Worm (Caenorhabditis elegans) whole organism, early embryonic: ENCODE data around the gene B0454.26.

ENCODE experiments used
- B0310.2 ChIP-seq: sonication (generic microtip); optimal IDR thresholded peaks from 2 replicates; lab custom pipeline; 2016; ENCODE audit warnings: mild to moderate bottlenecking, missing genetic modification characterization, missing compliant biosample characterization
- ets-7 ChIP-seq: sonication (generic microtip); optimal IDR thresholded peaks from 2 replicates; lab custom pipeline; 2016; ENCODE audit warnings: missing genotype, missing genetic modification characterization, missing compliant biosample characterization
- flt-1 ChIP-seq: fragments of 200-800 bp; sonication (Bioruptor generic); IDR thresholded peaks from 2 replicates; pipeline ENCODE4 v1.3.6; 2022; ENCODE audit warnings: missing genetic modification characterization, missing compliant biosample characterization
- tbx-37 ChIP-seq: fragments of 200-800 bp; sonication (Bioruptor generic); conservative IDR thresholded peaks from 2 replicates; pipeline ENCODE4 v1.3.6; 2022; ENCODE audit warnings: missing genetic modification reagents, missing genetic modification characterization, missing compliant biosample characterization

DNA sequence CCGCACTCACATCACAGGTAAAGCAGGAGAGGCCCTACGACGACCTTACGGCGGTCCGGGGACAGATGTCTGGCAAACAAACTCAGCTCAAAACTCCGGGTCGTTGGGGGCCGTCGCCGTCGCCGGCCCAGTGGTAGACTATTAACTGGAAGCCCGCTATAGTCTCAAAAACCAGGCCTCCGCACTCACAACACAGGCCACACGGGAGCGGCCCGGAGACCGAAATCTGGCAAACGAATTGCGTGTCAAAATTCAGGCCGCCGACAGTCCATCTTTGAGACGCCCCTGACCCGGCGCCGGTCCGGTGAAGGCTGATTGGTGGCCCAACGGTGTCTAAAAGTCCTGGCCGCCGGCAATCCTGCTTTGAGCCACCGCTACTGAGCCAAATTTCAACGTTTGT lies 7.1 kb upstream of the B0454.26 start:
- TF ChIP-seq tbx-37 (GFP tag; lab: Robert Waterston, UW): no peak
- TF ChIP-seq flt-1: no peak
- TF ChIP-seq B0310.2: no peak
- no peak for TF ChIP-seq ets-7 (tag; lab: Kevin White, UChicago)
